Worm (Caenorhabditis elegans): Measurements from ENCODE around the gene C50B6.7.

Gene C50B6.7

ce11 chrV:13338037-13338436, 13.3 kb upstream of the C50B6.7 start (continued):
- TF ChIP-seq hrde-1 (tag; optimal IDR thresholded peaks at IDR 0.05; ENCODE audit: borderline replicate concordance) (no peak), madf-6 (GFP tag; IDR thresholded peaks at IDR 0.05) (no peak)

ce11 chrV:13335883-13336419, 11.2 kb upstream of the C50B6.7 start, which contains the start of gene C50B6.9:
Gene C50B6.9 (plus strand): TSS chrV:13336369.
- TF ChIP-seq nhr-179 (tag; optimal IDR thresholded peaks at IDR 0.05) (no peak), pha-4 (tag; optimal IDR thresholded peaks at IDR 0.05) (no peak), madf-8 (GFP tag; conservative IDR thresholded peaks at IDR 0.05) (no peak), bed-1 (GFP tag; IDR thresholded peaks at IDR 0.05) (no peak), ZK185.1 (tag; optimal IDR thresholded peaks at IDR 0.05; ENCODE audit: poor library complexity, severe bottlenecking) (no peak), pbrm-1 (GFP tag; IDR thresholded peaks at IDR 0.05) (no peak), F10E7.11 (tag; optimal IDR thresholded peaks at IDR 0.05) (no peak), B0035.1 (tag; optimal IDR thresholded peaks at IDR 0.05) (no peak), aptf-3 (GFP tag; IDR thresholded peaks at IDR 0.05) (no peak), hlh-12 (tag; optimal IDR thresholded peaks at IDR 0.05) (no peak), nhr-120 (GFP tag; IDR thresholded peaks at IDR 0.05) (no peak)

- TF ChIP-seq zim-3 (tag; optimal IDR thresholded peaks at IDR 0.05) = no peak
- TF ChIP-seq T07F8.4 (tag; optimal IDR thresholded peaks at IDR 0.05) = no peak
- no peak for TF ChIP-seq aptf-2 (GFP tag; conservative IDR thresholded peaks at IDR 0.05)
- TF ChIP-seq rpc-1 (optimal IDR thresholded peaks at IDR 0.05) = no peak
- no peak for TF ChIP-seq rpc-1 (tag; optimal IDR thresholded peaks at IDR 0.05)
Measured at ce11 chrV:13334447-13334846, 9.7 kb upstream of the C50B6.7 start.

DNA sequence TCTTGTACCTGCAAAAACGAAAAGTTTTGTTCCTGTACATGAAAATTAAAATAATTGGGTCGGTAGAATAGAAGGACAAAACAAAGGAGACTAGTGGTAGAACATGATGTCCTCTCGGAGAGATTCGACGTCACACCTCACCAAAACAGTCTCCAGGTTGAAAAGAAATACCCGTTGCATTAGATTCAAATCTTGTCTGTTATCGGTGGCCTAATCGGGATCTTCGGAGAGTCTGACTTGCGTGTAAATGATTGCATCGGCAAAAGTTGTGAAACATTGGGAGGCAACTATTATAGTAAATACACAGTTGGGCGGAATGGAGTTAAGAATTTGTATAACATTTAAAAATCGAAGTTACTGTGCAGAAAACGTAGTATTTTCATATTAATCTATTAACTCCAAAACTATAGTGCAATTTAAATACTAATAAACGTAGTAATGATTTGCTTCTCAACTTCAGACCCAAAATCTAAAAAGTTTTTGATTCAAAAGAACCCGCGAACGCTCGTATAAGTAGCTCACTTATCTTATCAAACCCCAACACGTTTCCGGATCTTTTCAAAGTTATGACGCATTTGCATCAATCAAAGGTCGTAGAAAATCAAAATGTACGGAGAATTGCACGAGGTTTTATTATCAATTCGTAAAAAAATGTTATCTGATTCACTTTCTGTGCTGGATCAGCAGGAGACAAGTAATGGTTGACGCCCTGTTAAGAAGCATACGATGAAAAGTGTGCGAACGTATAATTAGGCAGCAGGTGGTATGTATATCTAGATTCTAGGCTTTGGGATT, 8.8 kb upstream of the C50B6.7 start, which contains the start of gene nhr-168:
Gene nhr-168, minus strand, starts transcription at position 486 of the 795 bp plus-strand sequence.
- no peak for TF ChIP-seq ceh-40 (GFP tag; IDR thresholded peaks at IDR 0.05)
- TF ChIP-seq nhr-80 (tag; optimal IDR thresholded peaks at IDR 0.05) = peak; percentile 62

ce11 chrV:13330919-13331318, 6.1 kb upstream of the C50B6.7 start, which contains the start of gene nhr-129:
Gene nhr-129 (minus strand): TSS chrV:13331019.
- no peak for TF ChIP-seq nhr-120 (GFP tag; IDR thresholded peaks at IDR 0.05)
- no peak for TF ChIP-seq nhr-27 (tag; optimal IDR thresholded peaks at IDR 0.05)
- TF ChIP-seq sea-2 (GFP tag; IDR thresholded peaks at IDR 0.05) = no peak
- TF ChIP-seq dpl-1 (GFP tag; optimal IDR thresholded peaks at IDR 0.05) = no peak

DNA sequence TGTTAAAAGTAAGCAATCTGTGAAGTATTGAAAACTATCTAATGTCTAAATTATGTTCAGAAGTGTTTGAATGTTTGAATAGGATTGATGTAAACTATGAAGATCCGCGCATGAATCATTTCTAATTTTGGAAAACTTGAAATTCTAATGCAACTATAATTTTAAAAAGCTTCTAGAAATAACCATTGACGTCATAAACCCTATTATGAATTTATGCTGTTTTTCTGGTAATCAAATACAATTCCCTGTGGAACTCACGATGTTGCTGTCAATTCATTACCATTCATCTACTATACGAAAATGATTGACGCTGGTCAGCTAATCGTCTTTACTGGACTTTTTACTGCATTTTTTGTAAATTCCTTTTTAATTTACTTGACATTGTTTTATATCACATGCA, 2.7 kb upstream of the C50B6.7 start, which contains the start of gene str-37:
Gene str-37, plus strand, starts transcription at position 301 of the 400 bp plus-strand sequence.
- TF ChIP-seq efl-1 (GFP tag; optimal IDR thresholded peaks at IDR 0.05) (no peak), tbp1 (GFP tag; optimal IDR thresholded peaks at IDR 0.05) (no peak), ztf-3 (GFP tag; optimal IDR thresholded peaks at IDR 0.05) (no peak), fkh-3 (tag; optimal IDR thresholded peaks at IDR 0.05) (no peak), snpc-1.1 (tag; optimal IDR thresholded peaks at IDR 0.05; ENCODE audit: insufficient read depth) (no peak), tbx-9 (tag; optimal IDR thresholded peaks at IDR 0.05; ENCODE audit: borderline replicate concordance) (no peak), Y56A3A.18 (GFP tag; IDR thresholded peaks at IDR 0.05) (no peak), C17E4.6 (GFP tag; IDR thresholded peaks at IDR 0.05) (no peak), F39B2.1 (GFP tag; IDR thresholded peaks at IDR 0.05) (no peak), ZK185.1 (tag; optimal IDR thresholded peaks at IDR 0.05; ENCODE audit: poor library complexity, severe bottlenecking) (no peak)

Measured in whole organism, young adult.